Worm (Caenorhabditis elegans) whole organism, L1 larva: Measurements from ENCODE around the gene Y53F4B.27.

Source experiments
- egl-27 ChIP-seq, 2 experiments: fragments of 150-350 bp in 1 of 2; sonication (generic microtip); optimal IDR thresholded peaks; 3 replicates each; lab custom pipeline; 2017 to 2018; ENCODE audit warnings: missing biosample characterization in 2 of 2, missing genetic modification characterization in 2 of 2, missing genetic modification reagents in 2 of 2
- swsn-7 ChIP-seq: sonication (generic microtip); optimal IDR thresholded peaks from 2 replicates; lab custom pipeline; 2016; ENCODE audit warnings: missing genetic modification characterization, missing compliant biosample characterization

DNA sequence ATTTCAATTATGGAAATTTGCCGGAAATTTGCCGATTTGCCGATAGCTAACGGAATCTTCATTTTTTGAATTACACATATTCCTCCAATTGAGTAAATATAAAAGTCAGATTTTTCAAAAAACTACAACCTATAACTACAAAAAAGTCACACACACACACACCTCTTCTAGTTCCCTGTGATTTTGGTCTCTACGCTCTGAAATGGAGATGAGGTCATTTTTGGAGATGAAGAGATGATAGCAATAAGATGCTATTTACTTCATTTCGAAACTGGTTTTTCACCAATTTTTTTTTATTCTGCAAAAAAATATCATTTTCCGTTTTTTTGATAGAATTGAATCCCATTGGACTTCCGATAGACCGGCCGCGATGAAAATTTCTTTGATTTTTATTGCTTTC, 21.5 kb upstream of the Y53F4B.27 start, which contains the start of gene Y53F4B.23:
- TF ChIP-seq swsn-7 (tag; lab: Kevin White, UChicago) (no peak), egl-27 (tag; optimal IDR thresholded peaks at IDR 0.05; lab: Kevin White, UChicago) (no peak)
